Fruit fly (Drosophila melanogaster) Kc167 (cell line): Measurements from ENCODE around the gene for.

Experiments used
- Myc ChIP-seq: fragments of >200 bp; optimal IDR thresholded peaks from 2 replicates; lab custom pipeline; 2017; ENCODE audit warnings: missing external identifiers
- Sin3A ChIP-seq: fragments of >200 bp; optimal IDR thresholded peaks from 2 replicates; lab custom pipeline; 2018; ENCODE audit warnings: missing external identifiers
- h ChIP-seq: fragments of >200 bp; optimal IDR thresholded peaks from 3 replicates; lab custom pipeline; 2018; ENCODE audit warnings: missing external identifiers
- insv ChIP-seq: fragments of >200 bp; optimal IDR thresholded peaks from 3 replicates; lab custom pipeline; 2018; ENCODE audit warnings: missing external identifiers
- psq ChIP-seq: fragments of >200 bp; optimal IDR thresholded peaks from 2 replicates; lab custom pipeline; 2017; ENCODE audit warnings: missing external identifiers
- ttk ChIP-seq: sonication (Bioruptor generic); optimal IDR thresholded peaks from 2 replicates; lab custom pipeline; 2017; ENCODE audit warnings: missing external identifiers

DNA sequence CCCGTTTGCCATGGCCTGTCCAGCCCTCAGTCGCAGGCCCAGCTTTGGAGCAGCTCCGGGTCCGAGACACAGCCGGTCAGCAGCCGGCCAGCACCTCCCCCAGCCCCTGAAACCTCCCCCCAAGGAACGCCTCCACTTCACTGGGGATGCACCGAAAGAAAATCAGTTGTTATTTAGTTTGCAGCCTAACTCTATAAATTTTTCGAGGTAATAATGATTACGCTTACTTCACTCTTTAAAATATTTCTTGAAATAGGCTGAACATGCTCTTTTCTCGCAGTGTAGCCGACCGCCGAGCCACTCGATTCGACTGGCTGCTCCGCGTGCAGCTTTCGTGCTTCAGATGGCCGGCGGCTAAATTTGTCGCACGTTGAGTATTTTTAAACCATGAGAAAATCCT lies 59.6 kb downstream of the for start:
- TF ChIP-seq h (lab: Kevin White, UChicago): no peak
- no peak for TF ChIP-seq psq (lab: Kevin White, UChicago)
- TF ChIP-seq insv (lab: Kevin White, UChicago): no peak
- no peak for TF ChIP-seq ttk (lab: Kevin White, UChicago)
- TF ChIP-seq Myc (lab: Kevin White, UChicago): no peak
- TF ChIP-seq Sin3A (lab: Kevin White, UChicago): no peak
